Worm (Caenorhabditis elegans): ENCODE data around the gene twk-5.

The twk-5 gene

DNA sequence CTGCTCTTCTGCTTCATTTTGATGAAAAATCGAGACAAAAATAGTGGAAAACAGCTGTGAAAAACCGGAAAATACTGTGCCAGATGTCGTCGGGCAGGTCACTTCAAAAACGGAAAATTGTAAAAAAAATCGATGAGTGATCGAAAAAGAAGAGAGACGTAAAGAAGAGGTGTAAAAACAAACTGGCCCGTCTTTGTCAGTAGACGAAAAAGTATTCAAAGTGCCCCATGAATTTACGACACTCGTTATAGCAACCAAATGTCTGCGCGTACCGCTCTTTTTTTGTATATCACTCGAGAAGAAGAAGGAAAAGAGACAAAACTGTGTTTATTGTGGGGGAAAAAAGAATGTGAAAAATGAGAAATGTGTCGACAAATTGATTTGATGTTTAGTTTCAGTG, at the start of gene twk-5:
TSS of gene twk-5 (minus strand) at position 101 of the 400 bp plus-strand sequence.
- TF ChIP-seq ama-1 (optimal IDR thresholded peaks at IDR 0.05) (peak; percentile 39), ceh-16 (tag; optimal IDR thresholded peaks at IDR 0.05) (no peak), fkh-2 (tag; optimal IDR thresholded peaks at IDR 0.05) (no peak), lsy-12 (tag; optimal IDR thresholded peaks at IDR 0.05) (no peak)

DNA sequence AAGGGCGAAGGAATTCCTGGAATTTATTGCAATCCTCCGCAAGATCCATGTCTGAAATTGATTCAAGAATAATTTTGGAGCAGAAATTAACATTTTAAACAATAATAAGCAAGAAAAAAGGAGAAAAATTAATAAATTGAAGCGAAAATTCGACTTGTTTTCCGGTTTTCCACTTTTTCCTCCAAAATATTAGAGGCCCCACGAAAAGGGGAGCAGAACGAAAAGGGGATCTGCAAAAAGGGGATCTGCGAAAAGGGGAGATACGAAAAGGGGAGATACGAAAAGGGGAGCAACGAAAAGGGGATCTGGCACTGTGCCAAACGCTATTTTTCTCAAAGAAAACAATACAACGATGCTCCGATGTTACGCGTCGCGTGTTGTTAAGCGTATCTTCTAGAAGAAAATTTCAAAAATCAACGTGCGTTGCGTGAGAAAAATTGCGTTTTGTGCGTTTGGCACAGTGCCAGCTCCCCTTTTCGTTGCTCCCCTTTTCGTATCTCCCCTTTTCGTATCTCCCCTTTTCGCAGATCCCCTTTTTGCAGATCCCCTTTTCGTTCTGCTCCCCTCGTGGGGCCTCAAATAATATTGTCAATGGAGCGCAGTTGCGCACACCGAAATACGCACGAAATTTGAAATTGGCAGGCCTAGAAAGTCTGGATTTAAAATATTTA, 49.5 kb upstream of the twk-5 start, which contains the start of gene Y62F5A.12:
TSS of gene Y62F5A.12 (minus strand) at position 51 of the 671 bp plus-strand sequence.
- peak; percentile 64 for TF ChIP-seq nhr-23 (tag; optimal IDR thresholded peaks at IDR 0.05)
- TF ChIP-seq nfya-1 (tag; optimal IDR thresholded peaks at IDR 0.05; ENCODE audit: insufficient read depth), result peak; percentile 54
- TF ChIP-seq hmg-11 (tag; optimal IDR thresholded peaks at IDR 0.05), result peak; percentile 18
- peak; percentile 76 for TF ChIP-seq snpc-4 (tag; optimal IDR thresholded peaks at IDR 0.05)
- TF ChIP-seq nhr-43 (tag; optimal IDR thresholded peaks at IDR 0.05; ENCODE audit: poor library complexity, severe bottlenecking), result peak; percentile 67
- peak; percentile 36 for TF ChIP-seq lin-39 (tag; optimal IDR thresholded peaks at IDR 0.05)
- TF ChIP-seq R02D3.7 (tag; optimal IDR thresholded peaks at IDR 0.05), result peak; percentile 57
- peak; percentile 77 for TF ChIP-seq jun-1 (tag; optimal IDR thresholded peaks at IDR 0.05)
- peak; percentile 81 for TF ChIP-seq lsy-12 (tag; optimal IDR thresholded peaks at IDR 0.05)
- TF ChIP-seq nhr-25 (tag; optimal IDR thresholded peaks at IDR 0.05), result peak; percentile 46
- TF ChIP-seq ceh-82 (tag; optimal IDR thresholded peaks at IDR 0.05), result peak; percentile 67
- peak; percentile 2 for TF ChIP-seq nhr-11 (tag; optimal IDR thresholded peaks at IDR 0.05)
- TF ChIP-seq tbx-2 (tag; optimal IDR thresholded peaks at IDR 0.05), result peak; percentile 47
- TF ChIP-seq elt-2 (tag; optimal IDR thresholded peaks at IDR 0.05), result peak; percentile 40
- peak; percentile 72 for TF ChIP-seq ceh-28 (tag; optimal IDR thresholded peaks at IDR 0.05)
- peak; percentile 67 for TF ChIP-seq pha-4 (tag; optimal IDR thresholded peaks at IDR 0.05)
- peak; percentile 18 for TF ChIP-seq ztf-4 (tag; optimal IDR thresholded peaks at IDR 0.05)
- TF ChIP-seq fkh-10 (GFP tag; optimal IDR thresholded peaks at IDR 0.05), result peak; percentile 18
- peak; percentile 81 for TF ChIP-seq lin-15B (tag; optimal IDR thresholded peaks at IDR 0.05)

DNA sequence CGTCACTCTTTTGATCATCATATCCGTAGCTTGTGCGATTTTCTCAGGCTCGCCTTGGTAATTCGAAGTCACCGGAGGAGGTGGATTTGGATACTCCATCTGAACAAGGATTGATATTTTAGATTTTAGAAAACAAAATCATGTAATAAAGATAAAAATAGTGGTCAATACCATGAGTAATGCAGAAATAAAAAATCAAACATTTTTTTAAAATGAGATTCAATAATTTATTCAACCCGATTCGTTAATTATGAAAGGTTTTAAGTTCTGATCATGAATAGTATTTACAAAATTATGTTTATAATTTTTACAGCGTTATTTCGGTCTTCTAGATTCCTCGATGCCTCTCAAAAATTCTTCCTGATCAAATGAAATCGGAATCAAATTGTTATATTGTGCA, 48.6 kb upstream of the twk-5 start, which contains the start of gene mdt-8:
TSS of gene mdt-8 (minus strand) at position 101 of the 400 bp plus-strand sequence.
- no peak for TF ChIP-seq nhr-77 (tag; optimal IDR thresholded peaks at IDR 0.05)
- TF ChIP-seq ama-1 (optimal IDR thresholded peaks at IDR 0.05), result no peak
- no peak for TF ChIP-seq nhr-43 (tag; optimal IDR thresholded peaks at IDR 0.05; ENCODE audit: poor library complexity, severe bottlenecking)
- TF ChIP-seq egl-5 (tag; optimal IDR thresholded peaks at IDR 0.05), result no peak
- no peak for TF ChIP-seq tbx-2 (tag; optimal IDR thresholded peaks at IDR 0.05)
- TF ChIP-seq snpc-4 (tag; optimal IDR thresholded peaks at IDR 0.05), result no peak
- no peak for TF ChIP-seq nhr-76 (tag; optimal IDR thresholded peaks at IDR 0.05)
- TF ChIP-seq ceh-28 (tag; optimal IDR thresholded peaks at IDR 0.05), result no peak
- no peak for TF ChIP-seq lin-39 (tag; optimal IDR thresholded peaks at IDR 0.05)
- no peak for TF ChIP-seq ceh-16 (tag; optimal IDR thresholded peaks at IDR 0.05)
- TF ChIP-seq pha-4 (tag; optimal IDR thresholded peaks at IDR 0.05), result no peak
- no peak for TF ChIP-seq elt-1 (tag; optimal IDR thresholded peaks at IDR 0.05)
- TF ChIP-seq mdl-1 (tag; optimal IDR thresholded peaks at IDR 0.05), result no peak
- TF ChIP-seq unc-39 (tag; optimal IDR thresholded peaks at IDR 0.05), result no peak
- no peak for TF ChIP-seq R02D3.7 (tag; optimal IDR thresholded peaks at IDR 0.05)
- no peak for TF ChIP-seq nhr-23 (tag; optimal IDR thresholded peaks at IDR 0.05)
- no peak for TF ChIP-seq zag-1 (tag; optimal IDR thresholded peaks at IDR 0.05)
- no peak for TF ChIP-seq elt-2 (tag; optimal IDR thresholded peaks at IDR 0.05)

DNA sequence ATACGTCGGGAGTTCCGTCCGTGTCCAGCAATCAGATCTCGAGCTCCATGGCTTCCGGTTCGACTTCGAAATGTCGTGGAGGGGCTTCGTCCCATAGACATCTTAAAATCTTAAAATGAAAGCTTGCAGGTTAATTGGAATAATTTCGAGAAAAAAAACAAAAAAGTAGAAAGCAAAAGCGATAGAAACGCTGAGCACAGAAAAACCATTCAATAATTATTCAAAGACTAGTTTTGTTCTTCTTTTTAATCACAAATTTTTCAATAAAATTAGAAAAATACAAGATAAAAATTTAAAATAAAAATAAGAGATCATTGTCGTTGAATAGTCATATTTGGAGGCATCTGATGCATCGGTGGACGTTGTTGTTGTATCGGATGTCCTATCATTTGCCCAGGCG, 41.9 kb upstream of the twk-5 start, which contains the start of gene age-1:
TSS of gene age-1 (minus strand) at position 101 of the 400 bp plus-strand sequence.
- no peak for TF ChIP-seq lin-39 (tag; optimal IDR thresholded peaks at IDR 0.05)
- no peak for TF ChIP-seq unc-62 (GFP tag; optimal IDR thresholded peaks at IDR 0.05)
- TF ChIP-seq pqm-1 (tag; optimal IDR thresholded peaks at IDR 0.05), result no peak
- TF ChIP-seq unc-39 (tag; optimal IDR thresholded peaks at IDR 0.05), result no peak
- no peak for TF ChIP-seq hmg-11 (tag; optimal IDR thresholded peaks at IDR 0.05)

DNA sequence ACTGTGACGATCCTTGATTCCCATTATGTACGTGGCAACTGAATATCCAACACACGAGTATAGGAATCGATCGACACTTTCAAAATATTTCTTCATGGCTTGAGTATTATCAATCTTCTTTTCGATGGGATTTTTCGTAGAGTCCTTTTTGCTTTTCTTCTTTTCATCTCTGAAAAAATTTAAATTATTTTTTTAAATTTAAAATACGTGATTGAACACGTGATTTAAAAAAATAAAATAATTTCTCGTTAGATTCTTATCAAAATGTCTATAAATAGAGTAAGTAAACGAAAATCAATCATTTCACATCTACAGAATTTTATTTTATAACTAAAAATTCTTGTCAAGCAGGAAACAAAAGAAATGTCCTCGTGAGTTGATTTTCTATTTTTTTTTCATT, 36.2 kb upstream of the twk-5 start, which contains the start of gene Y62F5A.10:
TSS of gene Y62F5A.10 (plus strand) at position 301 of the 400 bp plus-strand sequence.
- TF ChIP-seq nhr-67 (tag; optimal IDR thresholded peaks at IDR 0.05) (no peak), R02D3.7 (tag; optimal IDR thresholded peaks at IDR 0.05) (no peak), egl-5 (tag; optimal IDR thresholded peaks at IDR 0.05) (no peak), fkh-2 (tag; optimal IDR thresholded peaks at IDR 0.05) (no peak), daf-12 (tag; optimal IDR thresholded peaks at IDR 0.05) (no peak), unc-62 (GFP tag; optimal IDR thresholded peaks at IDR 0.05) (no peak), pha-4 (tag; optimal IDR thresholded peaks at IDR 0.05) (no peak), elt-2 (tag; optimal IDR thresholded peaks at IDR 0.05) (no peak), nhr-11 (tag; optimal IDR thresholded peaks at IDR 0.05) (no peak), zag-1 (tag; optimal IDR thresholded peaks at IDR 0.05) (no peak), eor-1 (tag; optimal IDR thresholded peaks at IDR 0.05) (no peak), hmg-11 (tag; optimal IDR thresholded peaks at IDR 0.05) (no peak), nhr-77 (tag; optimal IDR thresholded peaks at IDR 0.05) (no peak)
